Fruit fly (Drosophila melanogaster) whole organism, embryonic: ENCODE data around the gene CG10959.

ENCODE experiments used
- Abd-B ChIP-seq: fragments of 200-800 bp; sonication (Bioruptor generic); optimal IDR thresholded peaks from 2 replicates; lab custom pipeline; 2018; ENCODE audit warnings: missing biosample characterization, mild to moderate bottlenecking, missing genetic modification characterization, moderate library complexity
- Adf1 ChIP-seq: fragments of 200-800 bp; sonication (Bioruptor generic); IDR thresholded peaks from 2 replicates; pipeline ENCODE4 v1.3.6; 2022; ENCODE audit warnings: missing biosample characterization, missing genetic modification characterization
- Aef1 ChIP-seq: fragments of 200-800 bp; sonication (Bioruptor generic); IDR thresholded peaks from 3 replicates; pipeline ENCODE4 v1.3.6; 2022; ENCODE audit warnings: missing biosample characterization, missing genetic modification characterization
- Atf3 ChIP-seq: fragments of 200-800 bp; sonication (Bioruptor generic); optimal IDR thresholded peaks from 3 replicates; lab custom pipeline; 2016; ENCODE audit warnings: missing biosample characterization, missing genetic modification characterization
- B-H1 ChIP-seq: fragments of 200-800 bp; sonication (Bioruptor generic); IDR thresholded peaks from 3 replicates; pipeline ENCODE4 v1.3.6; 2022; ENCODE audit warnings: missing biosample characterization, missing genetic modification characterization
- Bgb ChIP-seq: fragments of 200-800 bp; sonication (Bioruptor generic); IDR thresholded peaks from 2 replicates; pipeline ENCODE4 v1.3.6; 2022; ENCODE audit warnings: missing biosample characterization, missing genetic modification characterization; ENCODE audit not compliant: partially characterized antibody
- CG10147 ChIP-seq: fragments of 200-800 bp; sonication (Bioruptor generic); optimal IDR thresholded peaks from 2 replicates; lab custom pipeline; 2019; ENCODE audit warnings: missing biosample characterization, mild to moderate bottlenecking, missing genetic modification characterization, moderate library complexity
- CG10209 ChIP-seq: fragments of 200-800 bp; sonication (Bioruptor generic); optimal IDR thresholded peaks from 3 replicates; lab custom pipeline; 2017; ENCODE audit warnings: missing biosample characterization, mild to moderate bottlenecking, missing genetic modification characterization, missing genetic modification reagents
- CG12104 ChIP-seq: fragments of 200-800 bp; sonication (Bioruptor generic); optimal IDR thresholded peaks from 3 replicates; lab custom pipeline; 2016; ENCODE audit warnings: missing biosample characterization, missing genetic modification characterization
- CG12219 ChIP-seq: fragments of 200-800 bp; sonication (Bioruptor generic); optimal IDR thresholded peaks from 3 replicates; lab custom pipeline; 2018; ENCODE audit warnings: missing biosample characterization, mild to moderate bottlenecking, missing genetic modification characterization
- CG12769 ChIP-seq: fragments of 200-800 bp; sonication (Bioruptor generic); optimal IDR thresholded peaks from 2 replicates; lab custom pipeline; 2019; ENCODE audit warnings: missing biosample characterization, mild to moderate bottlenecking, missing genetic modification characterization, moderate library complexity
- CG15479 ChIP-seq: fragments of 200-800 bp; sonication (Bioruptor generic); optimal IDR thresholded peaks from 3 replicates; lab custom pipeline; 2019; ENCODE audit warnings: missing biosample characterization, mild to moderate bottlenecking, missing genetic modification characterization, moderate library complexity
- CG17912 ChIP-seq: fragments of 200-800 bp; sonication (Bioruptor generic); optimal IDR thresholded peaks from 2 replicates; lab custom pipeline; 2018; ENCODE audit warnings: missing biosample characterization, mild to moderate bottlenecking, missing genetic modification characterization
- CG1832 ChIP-seq: fragments of 200-800 bp; sonication (Bioruptor generic); optimal IDR thresholded peaks from 2 replicates; lab custom pipeline; 2017; ENCODE audit warnings: missing biosample characterization, mild to moderate bottlenecking, missing genetic modification characterization, inconsistent platforms
- CG18599 ChIP-seq: fragments of 200-800 bp; sonication (Bioruptor generic); optimal IDR thresholded peaks from 3 replicates; lab custom pipeline; 2017; ENCODE audit warnings: missing biosample characterization, missing genetic modification characterization, mild to moderate bottlenecking, moderate library complexity, missing genetic modification reagents
- CG32772 ChIP-seq: fragments of 200-800 bp; sonication (Bioruptor generic); IDR thresholded peaks from 2 replicates; pipeline ENCODE4 v1.3.6; 2022; ENCODE audit warnings: missing biosample characterization, missing genetic modification characterization
- CG3407 ChIP-seq: fragments of 200-800 bp; sonication (Bioruptor generic); optimal IDR thresholded peaks from 2 replicates; lab custom pipeline; 2018; ENCODE audit warnings: missing biosample characterization, mild to moderate bottlenecking, missing genetic modification characterization
- CG3995 ChIP-seq: fragments of 200-800 bp; sonication (Bioruptor generic); optimal IDR thresholded peaks from 3 replicates; lab custom pipeline; 2016; ENCODE audit warnings: missing biosample characterization, missing genetic modification characterization
- CG6175 ChIP-seq: fragments of 200-800 bp; sonication (Bioruptor generic); IDR thresholded peaks from 3 replicates; pipeline ENCODE4 v1.3.6; 2022; ENCODE audit warnings: missing biosample characterization, missing genetic modification characterization
- CG6791 ChIP-seq: fragments of 200-800 bp; sonication (Bioruptor generic); IDR thresholded peaks from 3 replicates; pipeline ENCODE4 v1.3.6; 2022; ENCODE audit warnings: missing biosample characterization, missing genetic modification characterization; ENCODE audit not compliant: partially characterized antibody
- CG6854 ChIP-seq: fragments of 200-800 bp; sonication (Bioruptor generic); optimal IDR thresholded peaks from 3 replicates; lab custom pipeline; 2017; ENCODE audit warnings: missing biosample characterization, mild to moderate bottlenecking, missing genetic modification characterization
- CG7372 ChIP-seq: fragments of 200-800 bp; sonication (Bioruptor generic); IDR thresholded peaks from 2 replicates; pipeline ENCODE4 v1.3.6; 2022; ENCODE audit warnings: missing biosample characterization, missing genetic modification characterization
- CG8924 ChIP-seq: fragments of 200-800 bp; optimal IDR thresholded peaks from 3 replicates; lab custom pipeline; 2019; ENCODE audit warnings: missing biosample characterization, mild to moderate bottlenecking, missing genetic modification characterization, moderate library complexity
- CG9797 ChIP-seq: fragments of 200-800 bp; sonication (Bioruptor generic); optimal IDR thresholded peaks from 3 replicates; lab custom pipeline; 2018; ENCODE audit warnings: missing biosample characterization, mild to moderate bottlenecking, missing genetic modification characterization
- CG9932 ChIP-seq: fragments of 200-800 bp; sonication (Bioruptor generic); IDR thresholded peaks from 2 replicates; pipeline ENCODE4 v1.3.6; 2022; ENCODE audit warnings: missing biosample characterization, missing genetic modification characterization
- Dad ChIP-seq: fragments of 200-800 bp; sonication (Bioruptor generic); optimal IDR thresholded peaks from 3 replicates; lab custom pipeline; 2016; ENCODE audit warnings: missing biosample characterization, missing genetic modification characterization
- Max ChIP-seq: fragments of 200-800 bp; sonication (Bioruptor generic); optimal IDR thresholded peaks from 2 replicates; lab custom pipeline; 2016; ENCODE audit warnings: missing biosample characterization, mild to moderate bottlenecking, missing genetic modification characterization
- Med ChIP-seq: fragments of 200-800 bp; sonication (Bioruptor generic); peaks from one replicate; lab custom pipeline; 2016; ENCODE audit warnings: missing biosample characterization, missing genetic modification characterization, mild to moderate bottlenecking, inconsistent platforms, moderate library complexity
- NfI ChIP-seq: fragments of 200-800 bp; sonication (Bioruptor generic); optimal IDR thresholded peaks from 3 replicates; lab custom pipeline; 2018; ENCODE audit warnings: missing biosample characterization, mild to moderate bottlenecking, missing genetic modification characterization, moderate library complexity
- Rfx ChIP-seq: fragments of 200-800 bp; sonication (Bioruptor generic); IDR thresholded peaks from 2 replicates; pipeline ENCODE4 v1.3.6; 2022; ENCODE audit warnings: missing biosample characterization, missing genetic modification characterization
- Scr ChIP-seq: fragments of 200-800 bp; sonication (Bioruptor generic); IDR thresholded peaks from 2 replicates; pipeline ENCODE4 v1.3.6; 2022; ENCODE audit warnings: missing biosample characterization, missing genetic modification characterization; ENCODE audit not compliant: partially characterized antibody
- Trl ChIP-seq, 3 experiments: fragments of >200 bp in 2 of 3; fragments of 200-800 bp in 1 of 3; sonication (Bioruptor generic) in 1 of 3; optimal IDR thresholded peaks; 2 replicates in 1 of 3; 3 replicates in 2 of 3; lab custom pipeline; 2016 to 2017; ENCODE audit warnings: missing biosample characterization in 1 of 3, missing genetic modification characterization in 1 of 3
- bowl ChIP-seq: fragments of 200-800 bp; sonication (Bioruptor generic); IDR thresholded peaks from 2 replicates; pipeline ENCODE4 v1.3.6; 2022; ENCODE audit warnings: missing biosample characterization, missing genetic modification characterization
- bsh ChIP-seq, 2 experiments: fragments of 200-800 bp; sonication (Bioruptor generic); optimal IDR thresholded peaks; 2 replicates each; lab custom pipeline; 2017 to 2018; ENCODE audit warnings: mild to moderate bottlenecking in 2 of 2, missing biosample characterization in 2 of 2, missing genetic modification characterization in 2 of 2, moderate library complexity in 1 of 2
- ci ChIP-seq: fragments of 200-800 bp; sonication (Bioruptor generic); IDR thresholded peaks from 3 replicates; pipeline ENCODE4 v1.3.6; 2022; ENCODE audit warnings: missing biosample characterization, missing genetic modification characterization
- crol ChIP-seq: fragments of 200-800 bp; sonication (Bioruptor generic); IDR thresholded peaks from 2 replicates; pipeline ENCODE4 v1.3.6; 2022; ENCODE audit warnings: missing biosample characterization, missing genetic modification characterization
- dimm ChIP-seq: fragments of 200-800 bp; sonication (Bioruptor generic); IDR thresholded peaks from 2 replicates; pipeline ENCODE4 v1.3.6; 2022; ENCODE audit warnings: missing biosample characterization, missing genetic modification characterization
- dysf ChIP-seq: fragments of 200-800 bp; sonication (Bioruptor generic); IDR thresholded peaks from 3 replicates; pipeline ENCODE4 v1.3.6; 2022; ENCODE audit warnings: missing biosample characterization, missing genetic modification characterization
- gfzf ChIP-seq: fragments of 200-800 bp; sonication (Bioruptor generic); optimal IDR thresholded peaks from 2 replicates; lab custom pipeline; 2016; ENCODE audit warnings: missing biosample characterization, mild to moderate bottlenecking, missing genetic modification characterization, moderate library complexity
- gsb-n ChIP-seq: fragments of 200-800 bp; sonication (Bioruptor generic); optimal IDR thresholded peaks from 3 replicates; lab custom pipeline; 2018; ENCODE audit warnings: missing biosample characterization, mild to moderate bottlenecking, missing genetic modification characterization
- gt ChIP-seq: fragments of 200-800 bp; sonication (Bioruptor generic); IDR thresholded peaks from 2 replicates; pipeline ENCODE4 v1.3.6; 2022; ENCODE audit warnings: missing biosample characterization, missing genetic modification characterization
- her ChIP-seq: fragments of 200-800 bp; sonication (Bioruptor generic); optimal IDR thresholded peaks from 2 replicates; lab custom pipeline; 2016; ENCODE audit warnings: missing biosample characterization, missing genetic modification characterization
- ken ChIP-seq: fragments of 200-800 bp; sonication (Bioruptor generic); IDR thresholded peaks from 3 replicates; pipeline ENCODE4 v1.3.6; 2022; ENCODE audit warnings: missing biosample characterization, missing genetic modification characterization
- lmd ChIP-seq: fragments of 200-800 bp; sonication (Bioruptor generic); IDR thresholded peaks from 2 replicates; pipeline ENCODE4 v1.3.6; 2022; ENCODE audit warnings: missing biosample characterization, missing genetic modification characterization
- onecut ChIP-seq: fragments of 200-800 bp; sonication (Bioruptor generic); IDR thresholded peaks from 2 replicates; pipeline ENCODE4 v1.3.6; 2022; ENCODE audit warnings: missing biosample characterization, missing genetic modification characterization
- sd ChIP-seq: fragments of 200-800 bp; sonication (Bioruptor generic); optimal IDR thresholded peaks from 3 replicates; lab custom pipeline; 2018; ENCODE audit warnings: missing biosample characterization, mild to moderate bottlenecking, missing genetic modification characterization, moderate library complexity
- sens ChIP-seq: fragments of 200-800 bp; sonication (Bioruptor generic); peaks from one replicate; lab custom pipeline; 2016; ENCODE audit warnings: missing biosample characterization, missing genetic modification characterization
- slbo ChIP-seq: fragments of 200-800 bp; sonication (Bioruptor generic); IDR thresholded peaks from 2 replicates; pipeline ENCODE4 v1.3.6; 2022; ENCODE audit warnings: missing biosample characterization, missing genetic modification characterization
- sqz ChIP-seq: fragments of 200-800 bp; sonication (Bioruptor generic); optimal IDR thresholded peaks from 3 replicates; lab custom pipeline; 2018; ENCODE audit warnings: missing biosample characterization, mild to moderate bottlenecking, missing genetic modification characterization

The CG10959 gene

DNA sequence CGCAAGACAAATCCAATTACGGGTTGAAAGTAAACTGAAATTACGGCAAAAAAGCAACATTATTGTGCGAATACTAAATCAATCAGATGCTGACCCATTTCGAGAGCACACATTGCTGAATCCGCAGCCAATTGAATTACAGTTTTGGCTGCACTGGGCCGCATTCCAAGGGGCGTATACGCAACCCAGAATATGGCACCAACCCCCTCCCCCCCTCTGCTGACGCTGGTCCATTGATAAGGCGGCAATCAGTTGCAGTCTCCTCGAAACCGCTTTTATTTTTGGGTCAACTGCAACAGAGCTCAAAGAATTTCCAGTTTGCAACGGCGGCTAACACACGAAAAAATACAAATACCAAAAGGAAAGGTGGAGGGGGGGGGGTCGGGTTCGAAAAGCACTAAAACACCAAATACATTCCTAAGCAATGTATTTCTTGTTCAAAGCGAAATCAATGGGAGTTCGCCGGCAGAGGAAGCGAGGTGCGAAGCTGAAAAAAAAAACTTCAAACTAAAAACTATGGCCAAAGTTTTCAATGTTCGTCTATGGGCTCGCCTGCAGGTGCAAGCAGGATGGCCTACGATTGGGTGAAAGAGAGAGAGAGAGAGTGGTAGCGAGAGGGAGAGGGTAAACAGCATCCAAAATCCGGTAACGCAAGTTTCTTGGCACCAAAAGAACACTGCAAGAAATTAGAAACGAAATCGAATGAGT is 47.0 kb downstream of the CG10959 start (continued):
- no peak for TF ChIP-seq lmd
- TF ChIP-seq CG6175: no peak
- no peak for TF ChIP-seq dysf (GFP tag; lab: Robert Waterston, UW)
- TF ChIP-seq CG18599 (GFP tag; lab: Kevin White, UChicago): no peak
- peak in 1 of 2 experiments; percentile 10 for TF ChIP-seq Trl (optimal IDR thresholded peaks at IDR 0.05; lab: Kevin White, UChicago)
- no peak for TF ChIP-seq Trl (GFP tag; optimal IDR thresholded peaks at IDR 0.05; lab: Kevin White, UChicago)
- TF ChIP-seq CG17912 (GFP tag; lab: Kevin White, UChicago): no peak
- no peak for TF ChIP-seq CG9797
- TF ChIP-seq sens (GFP tag; lab: Kevin White, UChicago): peak; percentile 26
- TF ChIP-seq CG12219: no peak
- peak; percentile 35; the same call in 1 of the 2 replicates for TF ChIP-seq Rfx (GFP tag; lab: Robert Waterston, UW)
- peak; percentile 34; the same call in 1 of the 2 replicates for TF ChIP-seq CG7372
- 0 out of 2 replicates have a peak, but pooled peaks have one; percentile 21 for TF ChIP-seq Adf1 (GFP tag; lab: Robert Waterston, UW)
- TF ChIP-seq B-H1 (GFP tag; lab: Robert Waterston, UW): no peak
- TF ChIP-seq gsb-n (tag; lab: Kevin White, UChicago): no peak
- peak; percentile 30; the same call in 1 of the 2 replicates for TF ChIP-seq CG32772 (GFP tag; lab: Robert Waterston, UW)
- no peak for TF ChIP-seq bowl (GFP tag; lab: Robert Waterston, UW)
- TF ChIP-seq CG15479: no peak
- no peak for TF ChIP-seq Abd-B
- no peak for TF ChIP-seq dimm (GFP tag; lab: Robert Waterston, UW)
- TF ChIP-seq gt (GFP tag; lab: Robert Waterston, UW): no peak
- TF ChIP-seq bsh (GFP tag; optimal IDR thresholded peaks at IDR 0.05; lab: Kevin White, UChicago): no peak
- TF ChIP-seq slbo (GFP tag; lab: Robert Waterston, UW): peak; percentile 39; the same call in 1 of the 2 replicates
- TF ChIP-seq Max (GFP tag; lab: Kevin White, UChicago): no peak
- TF ChIP-seq CG6791 (GFP tag; lab: Robert Waterston, UW): no peak
- no peak for TF ChIP-seq CG8924 (tag; lab: Kevin White, UChicago)
- peak; percentile 62 for TF ChIP-seq CG1832 (GFP tag; lab: Kevin White, UChicago)
- no peak for TF ChIP-seq ken (GFP tag; lab: Robert Waterston, UW)
- no peak for TF ChIP-seq Aef1
- TF ChIP-seq CG12769 (tag; lab: Kevin White, UChicago): no peak
- TF ChIP-seq sqz (GFP tag; lab: Kevin White, UChicago): peak; percentile 60
- TF ChIP-seq CG3407 (GFP tag; lab: Kevin White, UChicago): no peak
- no peak for TF ChIP-seq onecut (GFP tag; lab: Robert Waterston, UW)
- peak; percentile 95 for TF ChIP-seq sd (tag; lab: Kevin White, UChicago)
- no peak for TF ChIP-seq Atf3 (GFP tag; lab: Kevin White, UChicago)
- no peak for TF ChIP-seq CG10147 (GFP tag; lab: Kevin White, UChicago)
- no peak for TF ChIP-seq CG3995 (GFP tag; lab: Kevin White, UChicago)
- no peak for TF ChIP-seq Med (GFP tag; lab: Kevin White, UChicago)
- no peak for TF ChIP-seq gfzf (GFP tag; lab: Kevin White, UChicago)
- TF ChIP-seq CG6854 (GFP tag; lab: Kevin White, UChicago): no peak
- no peak for TF ChIP-seq Bgb (GFP tag; lab: Robert Waterston, UW)
- TF ChIP-seq crol (GFP tag; lab: Robert Waterston, UW): peak; percentile 80
- TF ChIP-seq CG10209 (GFP tag; lab: Kevin White, UChicago): no peak
- no peak for TF ChIP-seq NfI (GFP tag; lab: Kevin White, UChicago)
- TF ChIP-seq Scr (GFP tag; lab: Robert Waterston, UW): no peak
- no peak for TF ChIP-seq Dad
- peak; percentile 6; the same call in 1 of the 2 replicates for TF ChIP-seq CG9932 (GFP tag; lab: Robert Waterston, UW)
- peak; percentile 26; the same call in 1 of the 3 replicates for TF ChIP-seq ci (GFP tag; lab: Robert Waterston, UW)
- TF ChIP-seq CG12104: no peak
- TF ChIP-seq her: no peak
